Worm (Caenorhabditis elegans): ENCODE measurements around the gene npax-3.
A peak's percentile ranks its signal among the peaks of the same experiment; 100 is the strongest.

The npax-3 gene

ce11 chrIV:10854042-10854441, 26.1 kb upstream of the npax-3 start:
- no peak for TF ChIP-seq efl-1 (optimal IDR thresholded peaks at IDR 0.05)
- peak in 1 of 2 experiments; percentile 69 for TF ChIP-seq efl-1 (GFP tag; optimal IDR thresholded peaks at IDR 0.05 in 1 of 2)
- TF ChIP-seq nhr-19 (GFP tag; conservative IDR thresholded peaks at IDR 0.05), result no peak
- no peak for TF ChIP-seq ets-5 (GFP tag; IDR thresholded peaks at IDR 0.05)

- peak in 1 of 2 experiments; percentile 9 for TF ChIP-seq lsy-2 (tag; optimal IDR thresholded peaks at IDR 0.05)
- TF ChIP-seq zip-4 (GFP tag; optimal IDR thresholded peaks at IDR 0.05), result no peak
- no peak for TF ChIP-seq nhr-28 (tag; optimal IDR thresholded peaks at IDR 0.05)
- TF ChIP-seq swsn-7 (tag; optimal IDR thresholded peaks at IDR 0.05), result no peak
- TF ChIP-seq hpl-2 (GFP tag; optimal IDR thresholded peaks at IDR 0.05), result no peak
- no peak for TF ChIP-seq lin-15B (tag; optimal IDR thresholded peaks at IDR 0.05)
- no peak for TF ChIP-seq C34B4.2 (tag; optimal IDR thresholded peaks at IDR 0.05)
- no peak for TF ChIP-seq irx-1 (tag; optimal IDR thresholded peaks at IDR 0.05)
- TF ChIP-seq Y116A8C.19 (tag; optimal IDR thresholded peaks at IDR 0.05; ENCODE audit: borderline replicate concordance), result no peak
- TF ChIP-seq unc-86 (tag; optimal IDR thresholded peaks at IDR 0.05), result no peak
- TF ChIP-seq egl-13 (tag; optimal IDR thresholded peaks at IDR 0.05), result no peak
- no peak for TF ChIP-seq lin-35 (GFP tag; optimal IDR thresholded peaks at IDR 0.05)
- TF ChIP-seq efl-1 (optimal IDR thresholded peaks at IDR 0.05), result peak in 1 of 2 experiments; percentile 12
- TF ChIP-seq efl-1 (GFP tag; optimal IDR thresholded peaks at IDR 0.05 in 1 of 2), result no peak
- TF ChIP-seq fkh-8 (tag; optimal IDR thresholded peaks at IDR 0.05), result no peak
- TF ChIP-seq egl-27 (tag; optimal IDR thresholded peaks at IDR 0.05), result no peak
- no peak for TF ChIP-seq aha-1 (tag; optimal IDR thresholded peaks at IDR 0.05)
- TF ChIP-seq nhr-77 (tag; optimal IDR thresholded peaks at IDR 0.05), result no peak
- TF ChIP-seq unc-62 (GFP tag; optimal IDR thresholded peaks at IDR 0.05), result no peak
- TF ChIP-seq snu-23 (GFP tag; optimal IDR thresholded peaks at IDR 0.05), result peak; percentile 29
- TF ChIP-seq ztf-11 (tag; optimal IDR thresholded peaks at IDR 0.05), result no peak
- TF ChIP-seq ces-1 (GFP tag; optimal IDR thresholded peaks at IDR 0.05), result no peak
- TF ChIP-seq lin-13 (GFP tag; optimal IDR thresholded peaks at IDR 0.05), result no peak
- TF ChIP-seq mdl-1 (tag; optimal IDR thresholded peaks at IDR 0.05), result no peak
- TF ChIP-seq ztf-4 (tag; optimal IDR thresholded peaks at IDR 0.05), result no peak
- TF ChIP-seq xbp-1 (tag; optimal IDR thresholded peaks at IDR 0.05), result no peak
- no peak for TF ChIP-seq dsc-1 (tag; optimal IDR thresholded peaks at IDR 0.05)
- TF ChIP-seq pag-3 (tag; optimal IDR thresholded peaks at IDR 0.05; ENCODE audit: borderline replicate concordance, insufficient read depth), result no peak
- no peak for TF ChIP-seq C04F5.9 (tag; optimal IDR thresholded peaks at IDR 0.05)
- no peak for TF ChIP-seq efl-3 (GFP tag; optimal IDR thresholded peaks at IDR 0.05)
- TF ChIP-seq nhr-20 (tag; optimal IDR thresholded peaks at IDR 0.05), result no peak
- no peak for TF ChIP-seq hlh-4 (tag; optimal IDR thresholded peaks at IDR 0.05)
- peak; percentile 12 for TF ChIP-seq nhr-71 (tag; optimal IDR thresholded peaks at IDR 0.05)
- no peak for TF ChIP-seq ama-1 (optimal IDR thresholded peaks at IDR 0.05)
- no peak for TF ChIP-seq ets-5 (GFP tag; IDR thresholded peaks at IDR 0.05)
- no peak for TF ChIP-seq hlh-17 (GFP tag; optimal IDR thresholded peaks at IDR 0.05; ENCODE audit: borderline replicate concordance)
- peak; percentile 39 for TF ChIP-seq nhr-85 (tag)
- no peak for TF ChIP-seq fos-1 (tag; optimal IDR thresholded peaks at IDR 0.05)
- TF ChIP-seq elt-3 (tag; optimal IDR thresholded peaks at IDR 0.05), result peak in 1 of 6 experiments; percentile 16
- TF ChIP-seq lin-39 (tag; optimal IDR thresholded peaks at IDR 0.05), result no peak
- TF ChIP-seq ceh-90 (tag; optimal IDR thresholded peaks at IDR 0.05), result no peak
- TF ChIP-seq vab-15 (tag; optimal IDR thresholded peaks at IDR 0.05), result no peak
- no peak for TF ChIP-seq nhr-237 (tag; optimal IDR thresholded peaks at IDR 0.05)
- TF ChIP-seq mep-1 (tag; optimal IDR thresholded peaks at IDR 0.05), result peak; percentile 19
- TF ChIP-seq C16A3.4 (tag; optimal IDR thresholded peaks at IDR 0.05), result no peak
- TF ChIP-seq zag-1 (tag; optimal IDR thresholded peaks at IDR 0.05), result no peak
- TF ChIP-seq tlp-1 (tag; optimal IDR thresholded peaks at IDR 0.05), result no peak
- TF ChIP-seq mef-2 (tag; optimal IDR thresholded peaks at IDR 0.05), result no peak
- TF ChIP-seq unc-30 (tag; optimal IDR thresholded peaks at IDR 0.05), result no peak
- TF ChIP-seq nhr-12 (tag; optimal IDR thresholded peaks at IDR 0.05), result no peak
- no peak for TF ChIP-seq nhr-47 (tag; optimal IDR thresholded peaks at IDR 0.05)
- TF ChIP-seq pqm-1 (tag; optimal IDR thresholded peaks at IDR 0.05), result no peak
These were observed 24.5 kb upstream of the npax-3 start for ce11 chrIV:10852403-10852802.
